Worm (Caenorhabditis elegans) whole organism, late embryonic: ENCODE measurements around the gene C15H7.4.

ENCODE experiments used
- C38D4.7 ChIP-seq: fragments of 200-800 bp; sonication (Bioruptor generic); optimal IDR thresholded peaks from 2 replicates; lab custom pipeline; 2018; ENCODE audit warnings: mild to moderate bottlenecking, missing genetic modification characterization, moderate library complexity, missing compliant biosample characterization
- ceh-19 ChIP-seq: fragments of 200-800 bp; sonication (Bioruptor generic); optimal IDR thresholded peaks from 2 replicates; lab custom pipeline; 2018; ENCODE audit warnings: mild to moderate bottlenecking, missing genetic modification characterization, missing compliant biosample characterization
- ceh-24 ChIP-seq: sonication (generic microtip); optimal IDR thresholded peaks from 2 replicates; lab custom pipeline; 2016; ENCODE audit warnings: mild to moderate bottlenecking, missing genetic modification characterization, missing compliant biosample characterization
- ceh-34 ChIP-seq: sonication (generic microtip); optimal IDR thresholded peaks from 2 replicates; lab custom pipeline; 2016; ENCODE audit warnings: mild to moderate bottlenecking, missing genetic modification characterization, missing compliant biosample characterization
- ceh-48 ChIP-seq: sonication (generic microtip); optimal IDR thresholded peaks from 2 replicates; lab custom pipeline; 2016; ENCODE audit warnings: missing genetic modification characterization, inconsistent platforms, missing compliant biosample characterization
- gmeb-2 ChIP-seq: sonication (generic microtip); optimal IDR thresholded peaks from 2 replicates; lab custom pipeline; 2016; ENCODE audit warnings: missing genetic modification characterization, inconsistent platforms, missing compliant biosample characterization
- nfya-1 ChIP-seq: sonication (generic microtip); optimal IDR thresholded peaks from 2 replicates; lab custom pipeline; 2017; ENCODE audit warnings: missing genetic modification characterization, mild to moderate bottlenecking, missing compliant biosample characterization, antibody characterized with exemption, moderate library complexity
- pat-9 ChIP-seq: fragments of 200-800 bp; sonication (Bioruptor generic); optimal IDR thresholded peaks from 2 replicates; lab custom pipeline; 2018; ENCODE audit warnings: mild to moderate bottlenecking, missing genetic modification characterization, moderate library complexity, missing compliant biosample characterization
- pqm-1 ChIP-seq: sonication (generic microtip); optimal IDR thresholded peaks from 2 replicates; lab custom pipeline; 2016; ENCODE audit warnings: missing genetic modification characterization, missing compliant biosample characterization
- ref-2 ChIP-seq: sonication (generic microtip); optimal IDR thresholded peaks from 2 replicates; lab custom pipeline; 2016; ENCODE audit warnings: missing genetic modification characterization, missing compliant biosample characterization
- rnt-1 ChIP-seq: sonication (generic microtip); optimal IDR thresholded peaks from 2 replicates; lab custom pipeline; 2016; ENCODE audit warnings: missing genetic modification characterization, missing compliant biosample characterization
- ttx-3 ChIP-seq: sonication (generic microtip); optimal IDR thresholded peaks from 2 replicates; lab custom pipeline; 2016; ENCODE audit warnings: missing genetic modification reagents, missing genetic modification characterization, missing compliant biosample characterization

ce11 chrIII:9623460-9623859 is 32.2 kb downstream of the C15H7.4 start:
- no peak for TF ChIP-seq rnt-1 (tag; lab: Kevin White, UChicago)
- TF ChIP-seq gmeb-2 (tag; lab: Kevin White, UChicago) = no peak
- TF ChIP-seq pqm-1 (tag; lab: Kevin White, UChicago) = no peak
- no peak for TF ChIP-seq C38D4.7
- no peak for TF ChIP-seq ceh-19
- TF ChIP-seq ttx-3 = no peak
- no peak for TF ChIP-seq ceh-48 (tag; lab: Kevin White, UChicago)
- TF ChIP-seq ceh-34 = no peak
- no peak for TF ChIP-seq ceh-24 (tag; lab: Kevin White, UChicago)
- no peak for TF ChIP-seq pat-9 (tag; lab: Kevin White, UChicago)
- no peak for TF ChIP-seq nfya-1 (tag; lab: Kevin White, UChicago)
- TF ChIP-seq ref-2 (tag; lab: Kevin White, UChicago) = no peak
